Fruit fly (Drosophila melanogaster) whole organism, embryonic: ENCODE results near the gene Or83a.
A peak's percentile ranks its signal among the peaks of the same experiment; 100 is the strongest.

Experiments used
- Blimp-1 ChIP-seq: fragments of 200-800 bp; sonication (Bioruptor generic); optimal IDR thresholded peaks from 3 replicates; lab custom pipeline; 2018; ENCODE audit warnings: missing biosample characterization, missing genetic modification characterization, mild to moderate bottlenecking, moderate library complexity, missing genetic modification reagents
- CG10462 ChIP-seq: fragments of 200-800 bp; sonication (Bioruptor generic); optimal IDR thresholded peaks from 2 replicates; lab custom pipeline; 2016; ENCODE audit warnings: missing biosample characterization, missing genetic modification characterization
- CG11093 ChIP-seq: fragments of 200-800 bp; sonication (Bioruptor generic); IDR thresholded peaks from 3 replicates; pipeline ENCODE4 v1.3.6; 2022; ENCODE audit warnings: missing biosample characterization, missing genetic modification characterization
- CG11723 ChIP-seq: fragments of 200-800 bp; sonication (Bioruptor generic); optimal IDR thresholded peaks from 2 replicates; lab custom pipeline; 2017; ENCODE audit warnings: missing biosample characterization, mild to moderate bottlenecking, missing genetic modification characterization
- CG12155 ChIP-seq: fragments of 200-800 bp; sonication (Bioruptor generic); optimal IDR thresholded peaks from 3 replicates; lab custom pipeline; 2016; ENCODE audit warnings: missing biosample characterization, missing genetic modification characterization
- CG12769 ChIP-seq: fragments of 200-800 bp; sonication (Bioruptor generic); optimal IDR thresholded peaks from 2 replicates; lab custom pipeline; 2019; ENCODE audit warnings: missing biosample characterization, mild to moderate bottlenecking, missing genetic modification characterization, moderate library complexity
- CG13624 ChIP-seq: fragments of 200-800 bp; sonication (Bioruptor generic); optimal IDR thresholded peaks from 2 replicates; lab custom pipeline; 2016; ENCODE audit warnings: missing biosample characterization, missing genetic modification characterization
- CG16813 ChIP-seq: fragments of 200-800 bp; sonication (Bioruptor generic); IDR thresholded peaks from 3 replicates; pipeline ENCODE4 v1.3.6; 2022; ENCODE audit warnings: missing biosample characterization, missing genetic modification characterization; ENCODE audit not compliant: partially characterized antibody
- CG6175 ChIP-seq: fragments of 200-800 bp; sonication (Bioruptor generic); IDR thresholded peaks from 3 replicates; pipeline ENCODE4 v1.3.6; 2022; ENCODE audit warnings: missing biosample characterization, missing genetic modification characterization
- CG9876 ChIP-seq: fragments of 200-800 bp; sonication (Bioruptor generic); optimal IDR thresholded peaks from 2 replicates; lab custom pipeline; 2016; ENCODE audit warnings: missing biosample characterization, missing genetic modification characterization
- Drgx ChIP-seq: fragments of 200-800 bp; sonication (Bioruptor generic); IDR thresholded peaks from 2 replicates; pipeline ENCODE4 v1.3.6; 2022; ENCODE audit warnings: missing biosample characterization, missing genetic modification characterization
- Ets65A ChIP-seq: fragments of 200-800 bp; sonication (Bioruptor generic); peaks from one replicate; lab custom pipeline; 2016; ENCODE audit warnings: missing biosample characterization, missing genetic modification characterization
- Hmr ChIP-seq: fragments of 200-800 bp; sonication (Bioruptor generic); optimal IDR thresholded peaks from 3 replicates; lab custom pipeline; 2017; ENCODE audit warnings: mild to moderate bottlenecking, missing biosample characterization, missing genetic modification reagents, missing genetic modification characterization
- NC2β ChIP-seq: fragments of 200-800 bp; sonication (Bioruptor generic); optimal IDR thresholded peaks from 2 replicates; lab custom pipeline; 2016; ENCODE audit warnings: missing biosample characterization, missing genetic modification characterization
- Optix ChIP-seq: fragments of 200-800 bp; sonication (Bioruptor generic); IDR thresholded peaks from 3 replicates; pipeline ENCODE4 v1.3.6; 2022; ENCODE audit warnings: missing biosample characterization, missing genetic modification characterization
- Rfx ChIP-seq: fragments of 200-800 bp; sonication (Bioruptor generic); IDR thresholded peaks from 2 replicates; pipeline ENCODE4 v1.3.6; 2022; ENCODE audit warnings: missing biosample characterization, missing genetic modification characterization
- Scr ChIP-seq: fragments of 200-800 bp; sonication (Bioruptor generic); IDR thresholded peaks from 2 replicates; pipeline ENCODE4 v1.3.6; 2022; ENCODE audit warnings: missing biosample characterization, missing genetic modification characterization; ENCODE audit not compliant: partially characterized antibody
- Sry-δ ChIP-seq: fragments of 200-800 bp; sonication (Bioruptor generic); optimal IDR thresholded peaks from 2 replicates; lab custom pipeline; 2016; ENCODE audit warnings: missing biosample characterization, missing genetic modification characterization
- abd-A ChIP-seq: fragments of 200-800 bp; sonication (Bioruptor generic); optimal IDR thresholded peaks from 3 replicates; lab custom pipeline; 2019; ENCODE audit warnings: missing biosample characterization, mild to moderate bottlenecking, missing genetic modification characterization, moderate library complexity
- bsh ChIP-seq, 2 experiments: fragments of 200-800 bp; sonication (Bioruptor generic); optimal IDR thresholded peaks; 2 replicates each; lab custom pipeline; 2017 to 2018; ENCODE audit warnings: mild to moderate bottlenecking in 2 of 2, missing biosample characterization in 2 of 2, missing genetic modification characterization in 2 of 2, moderate library complexity in 1 of 2
- caup ChIP-seq: fragments of 200-800 bp; sonication (Bioruptor generic); optimal IDR thresholded peaks from 3 replicates; lab custom pipeline; 2017; ENCODE audit warnings: missing biosample characterization, mild to moderate bottlenecking, missing genetic modification characterization, moderate library complexity; ENCODE audit not compliant: severe bottlenecking
- cwo ChIP-seq: fragments of 200-800 bp; sonication (Bioruptor generic); optimal IDR thresholded peaks from 3 replicates; lab custom pipeline; 2017; ENCODE audit warnings: missing biosample characterization, missing genetic modification characterization, mild to moderate bottlenecking, moderate library complexity, missing genetic modification reagents
- disco-r ChIP-seq: fragments of 200-800 bp; sonication (Bioruptor generic); optimal IDR thresholded peaks from 2 replicates; lab custom pipeline; 2016; ENCODE audit warnings: missing biosample characterization, missing genetic modification characterization
- grn ChIP-seq: fragments of 200-800 bp; sonication (Bioruptor generic); optimal IDR thresholded peaks from 3 replicates; lab custom pipeline; 2017; ENCODE audit warnings: missing biosample characterization, missing genetic modification characterization
- hbn ChIP-seq: fragments of 200-800 bp; sonication (Bioruptor generic); IDR thresholded peaks from 2 replicates; pipeline ENCODE4 v1.3.6; 2022; ENCODE audit warnings: missing biosample characterization, missing genetic modification characterization; ENCODE audit not compliant: partially characterized antibody
- kah ChIP-seq: fragments of 200-800 bp; sonication (Bioruptor generic); optimal IDR thresholded peaks from 2 replicates; lab custom pipeline; 2018; ENCODE audit warnings: missing biosample characterization, mild to moderate bottlenecking, missing genetic modification characterization
- klu ChIP-seq: fragments of 200-800 bp; sonication (Bioruptor generic); IDR thresholded peaks from 2 replicates; pipeline ENCODE4 v1.3.6; 2022; ENCODE audit warnings: missing biosample characterization, missing genetic modification characterization
- nerfin-2 ChIP-seq: fragments of 200-800 bp; sonication (Bioruptor generic); IDR thresholded peaks from 2 replicates; pipeline ENCODE4 v1.3.6; 2022; ENCODE audit warnings: missing biosample characterization, missing genetic modification characterization; ENCODE audit not compliant: partially characterized antibody
- nom ChIP-seq: fragments of 200-800 bp; sonication (Bioruptor generic); optimal IDR thresholded peaks from 2 replicates; lab custom pipeline; 2017; ENCODE audit warnings: missing biosample characterization, missing genetic modification characterization, mild to moderate bottlenecking, moderate library complexity, missing genetic modification reagents
- scrt ChIP-seq: fragments of 200-800 bp; sonication (Bioruptor generic); optimal IDR thresholded peaks from 2 replicates; lab custom pipeline; 2018; ENCODE audit warnings: missing biosample characterization, mild to moderate bottlenecking, missing genetic modification characterization, moderate library complexity
- sens ChIP-seq: fragments of 200-800 bp; sonication (Bioruptor generic); peaks from one replicate; lab custom pipeline; 2016; ENCODE audit warnings: missing biosample characterization, missing genetic modification characterization
- stc ChIP-seq: fragments of 200-800 bp; sonication (Bioruptor generic); IDR thresholded peaks from 2 replicates; pipeline ENCODE4 v1.3.6; 2022; ENCODE audit warnings: missing biosample characterization, missing genetic modification characterization
- stwl ChIP-seq: fragments of 200-800 bp; sonication (Bioruptor generic); optimal IDR thresholded peaks from 3 replicates; lab custom pipeline; 2018; ENCODE audit warnings: missing biosample characterization, mild to moderate bottlenecking, missing genetic modification characterization, moderate library complexity
- vnd ChIP-seq: fragments of 200-800 bp; sonication (Bioruptor generic); IDR thresholded peaks from 3 replicates; pipeline ENCODE4 v1.3.6; 2022; ENCODE audit warnings: missing biosample characterization, missing genetic modification characterization; ENCODE audit not compliant: partially characterized antibody
- wor ChIP-seq: fragments of 200-800 bp; sonication (Bioruptor generic); IDR thresholded peaks from 2 replicates; pipeline ENCODE4 v1.3.6; 2022; ENCODE audit warnings: missing biosample characterization, missing genetic modification characterization

Gene Or83a

dm6 chr3R:5392033-5392432, 7.0 kb downstream of the Or83a start:
- no peak for TF ChIP-seq klu (GFP tag; lab: Robert Waterston, UW)
- peak; percentile 30 for TF ChIP-seq Ets65A (GFP tag; lab: Kevin White, UChicago)
- peak; percentile 96 for TF ChIP-seq Blimp-1

dm6 chr3R:5390095-5390663, 8.8 kb downstream of the Or83a start:
- no peak for TF ChIP-seq vnd (GFP tag; lab: Robert Waterston, UW)
- TF ChIP-seq stc (GFP tag; lab: Robert Waterston, UW) = no peak
- no peak for TF ChIP-seq Optix (GFP tag; lab: Robert Waterston, UW)
- no peak for TF ChIP-seq CG16813 (GFP tag; lab: Robert Waterston, UW)
- TF ChIP-seq scrt (GFP tag; lab: Kevin White, UChicago) = no peak
- peak; percentile 54 for TF ChIP-seq CG12769
- TF ChIP-seq wor (GFP tag; lab: Robert Waterston, UW) = no peak
- TF ChIP-seq NC2β (GFP tag; lab: Kevin White, UChicago) = no peak
- peak; percentile 33 for TF ChIP-seq nom
- no peak for TF ChIP-seq Sry-δ (GFP tag; lab: Kevin White, UChicago)
- 0 out of 2 replicates have a peak, but pooled peaks have one; percentile 7 for TF ChIP-seq Drgx (GFP tag; lab: Robert Waterston, UW)
- TF ChIP-seq caup (GFP tag; lab: Kevin White, UChicago) = no peak
- TF ChIP-seq Ets65A (GFP tag; lab: Kevin White, UChicago) = peak; percentile 55
- TF ChIP-seq CG12155 (GFP tag; lab: Kevin White, UChicago) = no peak
- TF ChIP-seq CG13624 (GFP tag; lab: Kevin White, UChicago) = no peak
- 0 out of 3 replicates have a peak, but pooled peaks have one; percentile 14 for TF ChIP-seq CG11093 (GFP tag; lab: Robert Waterston, UW)
- TF ChIP-seq cwo = no peak
- no peak for TF ChIP-seq Hmr (GFP tag; lab: Kevin White, UChicago)
- TF ChIP-seq kah = no peak
- TF ChIP-seq stwl (tag; lab: Kevin White, UChicago) = no peak
- peak; percentile 29 for TF ChIP-seq grn (GFP tag; lab: Kevin White, UChicago)
- peak; percentile 53; the same call in 1 of the 3 replicates for TF ChIP-seq CG6175 (GFP tag; lab: Robert Waterston, UW)
- TF ChIP-seq abd-A (tag; lab: Kevin White, UChicago) = no peak
- TF ChIP-seq Rfx (GFP tag; lab: Robert Waterston, UW) = peak; percentile 15; the same call in 1 of the 2 replicates
- no peak for TF ChIP-seq CG11723
- TF ChIP-seq, all 482 proteins: peak for 8

- no peak for TF ChIP-seq hbn (GFP tag; lab: Robert Waterston, UW)
- TF ChIP-seq Drgx (GFP tag; lab: Robert Waterston, UW) = peak; percentile 29; the same call in 1 of the 2 replicates
- TF ChIP-seq sens (GFP tag; lab: Kevin White, UChicago) = peak; percentile 59
- TF ChIP-seq disco-r (GFP tag; lab: Kevin White, UChicago) = no peak
- TF ChIP-seq CG10462 (GFP tag; lab: Kevin White, UChicago) = no peak
- no peak for TF ChIP-seq CG9876 (GFP tag; lab: Kevin White, UChicago)
- TF ChIP-seq nerfin-2 (GFP tag; lab: Robert Waterston, UW) = no peak
- no peak for TF ChIP-seq Scr (GFP tag; lab: Robert Waterston, UW)
- TF ChIP-seq bsh (GFP tag; optimal IDR thresholded peaks at IDR 0.05; lab: Kevin White, UChicago) = peak in 1 of 2 experiments; percentile 4
Measured at dm6 chr3R:5389435-5389834, 9.6 kb downstream of the Or83a start.
